Fruit fly (Drosophila melanogaster) whole organism, embryonic: ENCODE measurements around the gene CG11891.

Experiments used
- Bteb2 ChIP-seq: fragments of 200-800 bp; sonication (Bioruptor generic); optimal IDR thresholded peaks from 2 replicates; lab custom pipeline; 2016; ENCODE audit warnings: missing biosample characterization, missing genetic modification characterization
- CG11696 ChIP-seq: fragments of 200-800 bp; sonication (Bioruptor generic); IDR thresholded peaks from 2 replicates; pipeline ENCODE4 v1.3.6; 2022; ENCODE audit warnings: missing biosample characterization, missing genetic modification characterization
- CG12104 ChIP-seq: fragments of 200-800 bp; sonication (Bioruptor generic); optimal IDR thresholded peaks from 3 replicates; lab custom pipeline; 2016; ENCODE audit warnings: missing biosample characterization, missing genetic modification characterization
- CG12219 ChIP-seq: fragments of 200-800 bp; sonication (Bioruptor generic); optimal IDR thresholded peaks from 3 replicates; lab custom pipeline; 2018; ENCODE audit warnings: missing biosample characterization, mild to moderate bottlenecking, missing genetic modification characterization
- CG13123 ChIP-seq: fragments of 200-800 bp; sonication (Bioruptor generic); optimal IDR thresholded peaks from 2 replicates; lab custom pipeline; 2016; ENCODE audit warnings: missing biosample characterization, missing genetic modification characterization
- CG14014 ChIP-seq: fragments of 200-800 bp; sonication (Bioruptor generic); IDR thresholded peaks from 2 replicates; pipeline ENCODE4 v1.3.6; 2022; ENCODE audit warnings: missing biosample characterization, missing genetic modification characterization
- CG14050 ChIP-seq: fragments of 200-800 bp; sonication (Bioruptor generic); IDR thresholded peaks from 3 replicates; pipeline ENCODE4 v1.3.6; 2022; ENCODE audit warnings: missing biosample characterization, missing genetic modification characterization
- CG15269 ChIP-seq: fragments of 200-800 bp; sonication (Bioruptor generic); optimal IDR thresholded peaks from 2 replicates; lab custom pipeline; 2018; ENCODE audit warnings: missing biosample characterization, mild to moderate bottlenecking, missing genetic modification characterization, moderate library complexity
- CG17612 ChIP-seq: fragments of 200-800 bp; sonication (Bioruptor generic); IDR thresholded peaks from 2 replicates; pipeline ENCODE4 v1.3.6; 2022; ENCODE audit warnings: missing biosample characterization, missing genetic modification characterization
- CG18619 ChIP-seq: fragments of 200-800 bp; sonication (Bioruptor generic); optimal IDR thresholded peaks from 3 replicates; lab custom pipeline; 2017; ENCODE audit warnings: missing biosample characterization, mild to moderate bottlenecking, missing genetic modification characterization
- CG18764 ChIP-seq: fragments of 200-800 bp; sonication (Bioruptor generic); optimal IDR thresholded peaks from 3 replicates; lab custom pipeline; 2016; ENCODE audit warnings: missing biosample characterization, missing genetic modification characterization
- CG30403 ChIP-seq: fragments of 200-800 bp; sonication (Bioruptor generic); optimal IDR thresholded peaks from 3 replicates; lab custom pipeline; 2016; ENCODE audit warnings: missing biosample characterization, missing genetic modification characterization
- CG3838 ChIP-seq: fragments of 200-800 bp; sonication (Bioruptor generic); optimal IDR thresholded peaks from 3 replicates; lab custom pipeline; 2016; ENCODE audit warnings: missing biosample characterization, missing genetic modification characterization
- CG4328 ChIP-seq: fragments of 200-800 bp; sonication (Bioruptor generic); optimal IDR thresholded peaks from 3 replicates; lab custom pipeline; 2017; ENCODE audit warnings: missing biosample characterization, missing genetic modification reagents, missing genetic modification characterization
- CG4360 ChIP-seq: fragments of 200-800 bp; sonication (Bioruptor generic); IDR thresholded peaks from 2 replicates; pipeline ENCODE4 v1.3.6; 2022; ENCODE audit warnings: missing biosample characterization, missing genetic modification characterization
- CG4617 ChIP-seq: fragments of 200-800 bp; sonication (Bioruptor generic); optimal IDR thresholded peaks from 3 replicates; lab custom pipeline; 2016; ENCODE audit warnings: missing biosample characterization, missing genetic modification characterization, borderline replicate concordance
- CG4730 ChIP-seq: fragments of 200-800 bp; sonication (Bioruptor generic); IDR thresholded peaks from 2 replicates; pipeline ENCODE4 v1.3.6; 2022; ENCODE audit warnings: missing biosample characterization, missing genetic modification characterization
- CG6254 ChIP-seq: fragments of 200-800 bp; sonication (Bioruptor generic); optimal IDR thresholded peaks from 3 replicates; lab custom pipeline; 2017; ENCODE audit warnings: mild to moderate bottlenecking, missing biosample characterization, missing genetic modification reagents, missing genetic modification characterization
- CG6272 ChIP-seq: fragments of 200-800 bp; sonication (Bioruptor generic); IDR thresholded peaks from 2 replicates; pipeline ENCODE4 v1.3.6; 2022; ENCODE audit warnings: missing biosample characterization, missing genetic modification characterization
- CG6854 ChIP-seq: fragments of 200-800 bp; sonication (Bioruptor generic); optimal IDR thresholded peaks from 3 replicates; lab custom pipeline; 2017; ENCODE audit warnings: missing biosample characterization, mild to moderate bottlenecking, missing genetic modification characterization
- CG7357 ChIP-seq: fragments of 200-800 bp; sonication (Bioruptor generic); IDR thresholded peaks from 3 replicates; pipeline ENCODE4 v1.3.6; 2022; ENCODE audit warnings: missing biosample characterization, missing genetic modification characterization
- CG7786 ChIP-seq: fragments of 200-800 bp; sonication (Bioruptor generic); optimal IDR thresholded peaks from 2 replicates; lab custom pipeline; 2016; ENCODE audit warnings: missing biosample characterization, missing genetic modification characterization
- CG8281 ChIP-seq: fragments of 200-800 bp; sonication (Bioruptor generic); optimal IDR thresholded peaks from 2 replicates; lab custom pipeline; 2018; ENCODE audit warnings: missing biosample characterization, mild to moderate bottlenecking, missing genetic modification characterization, moderate library complexity
- Dp ChIP-seq: fragments of 200-800 bp; sonication (Bioruptor generic); optimal IDR thresholded peaks from 2 replicates; lab custom pipeline; 2018; ENCODE audit warnings: missing biosample characterization, mild to moderate bottlenecking, missing genetic modification characterization, moderate library complexity
- HLHmδ ChIP-seq: fragments of 200-800 bp; sonication (Bioruptor generic); optimal IDR thresholded peaks from 2 replicates; lab custom pipeline; 2018; ENCODE audit warnings: missing biosample characterization, mild to moderate bottlenecking, missing genetic modification characterization, moderate library complexity
- Hey ChIP-seq: fragments of 200-800 bp; sonication (Bioruptor generic); optimal IDR thresholded peaks from 3 replicates; lab custom pipeline; 2018; ENCODE audit warnings: missing biosample characterization, mild to moderate bottlenecking, missing genetic modification characterization
- Hr3 ChIP-seq: fragments of 200-800 bp; sonication (Bioruptor generic); optimal IDR thresholded peaks from 3 replicates; lab custom pipeline; 2016; ENCODE audit warnings: missing biosample characterization, missing genetic modification characterization
- Hr39 ChIP-seq: fragments of >200 bp; optimal IDR thresholded peaks from 2 replicates; lab custom pipeline; 2017
- Hr51 ChIP-seq, 2 experiments: fragments of 200-800 bp; sonication (Bioruptor generic); optimal IDR thresholded peaks; 2 replicates in 1 of 2; 3 replicates in 1 of 2; lab custom pipeline; 2016 to 2018; ENCODE audit warnings: missing biosample characterization in 2 of 2, missing genetic modification characterization in 2 of 2, mild to moderate bottlenecking in 1 of 2, moderate library complexity in 1 of 2
- Neu2 ChIP-seq: fragments of 200-800 bp; sonication (Bioruptor generic); optimal IDR thresholded peaks from 3 replicates; lab custom pipeline; 2016; ENCODE audit warnings: missing biosample characterization, missing genetic modification characterization, borderline replicate concordance
- Opbp ChIP-seq: fragments of 200-800 bp; sonication (Bioruptor generic); IDR thresholded peaks from 3 replicates; pipeline ENCODE4 v1.3.6; 2022; ENCODE audit warnings: missing biosample characterization, missing genetic modification characterization; ENCODE audit not compliant: partially characterized antibody
- Stat92E ChIP-seq, 3 experiments: fragments of >200 bp in 2 of 3; fragments of 200-800 bp in 1 of 3; sonication (Bioruptor generic) in 1 of 3; optimal IDR thresholded peaks; 2 replicates each; lab custom pipeline; 2017 to 2019; ENCODE audit warnings: missing biosample characterization in 3 of 3, missing genetic modification characterization in 3 of 3, mild to moderate bottlenecking in 1 of 3, moderate library complexity in 1 of 3
- YL-1 ChIP-seq: fragments of 200-800 bp; sonication (Bioruptor generic); optimal IDR thresholded peaks from 3 replicates; lab custom pipeline; 2017; ENCODE audit warnings: missing biosample characterization, mild to moderate bottlenecking, missing genetic modification characterization
- br ChIP-seq: fragments of >200 bp; optimal IDR thresholded peaks from 2 replicates; lab custom pipeline; 2017
- en ChIP-seq: fragments of 200-800 bp; sonication (Bioruptor generic); optimal IDR thresholded peaks from 2 replicates; lab custom pipeline; 2016; ENCODE audit warnings: missing biosample characterization, missing genetic modification characterization
- ewg ChIP-seq: fragments of 200-800 bp; sonication (Bioruptor generic); optimal IDR thresholded peaks from 3 replicates; lab custom pipeline; 2017; ENCODE audit warnings: mild to moderate bottlenecking, missing biosample characterization, missing genetic modification reagents, missing genetic modification characterization
- fd96Cb ChIP-seq: fragments of 200-800 bp; sonication (Bioruptor generic); optimal IDR thresholded peaks from 2 replicates; lab custom pipeline; 2018; ENCODE audit warnings: missing biosample characterization, mild to moderate bottlenecking, missing genetic modification characterization, moderate library complexity
- hkb ChIP-seq, 2 experiments: fragments of 200-800 bp in 1 of 2; fragments of >200 bp in 1 of 2; sonication (Bioruptor generic) in 1 of 2; IDR thresholded peaks in 1 of 2; optimal IDR thresholded peaks in 1 of 2; 2 replicates each; pipeline versions ENCODE4 v1.3.6 to Lab custom; 2017 to 2022; ENCODE audit warnings: missing biosample characterization in 1 of 2, missing genetic modification characterization in 1 of 2
- jigr1 ChIP-seq: fragments of 200-800 bp; sonication (Bioruptor generic); IDR thresholded peaks from 3 replicates; pipeline ENCODE4 v1.3.6; 2022; ENCODE audit warnings: missing biosample characterization, missing genetic modification characterization
- lab ChIP-seq: fragments of 200-800 bp; sonication (Bioruptor generic); optimal IDR thresholded peaks from 3 replicates; lab custom pipeline; 2017; ENCODE audit warnings: missing biosample characterization, missing genetic modification characterization, mild to moderate bottlenecking, moderate library complexity, missing genetic modification reagents
- nerfin-2 ChIP-seq: fragments of 200-800 bp; sonication (Bioruptor generic); IDR thresholded peaks from 2 replicates; pipeline ENCODE4 v1.3.6; 2022; ENCODE audit warnings: missing biosample characterization, missing genetic modification characterization; ENCODE audit not compliant: partially characterized antibody
- pb ChIP-seq: fragments of 200-800 bp; sonication (Bioruptor generic); optimal IDR thresholded peaks from 3 replicates; lab custom pipeline; 2016; ENCODE audit warnings: missing biosample characterization, missing genetic modification characterization
- pho ChIP-seq: fragments of 200-800 bp; sonication (Bioruptor generic); optimal IDR thresholded peaks from 2 replicates; lab custom pipeline; 2016; ENCODE audit warnings: missing biosample characterization, missing genetic modification characterization
- row ChIP-seq: fragments of 200-800 bp; sonication (Bioruptor generic); IDR thresholded peaks from 3 replicates; pipeline ENCODE4 v1.3.6; 2022; ENCODE audit warnings: missing biosample characterization, missing genetic modification characterization
- run ChIP-seq: fragments of 200-800 bp; sonication (Bioruptor generic); optimal IDR thresholded peaks from 3 replicates; lab custom pipeline; 2018; ENCODE audit warnings: missing biosample characterization, mild to moderate bottlenecking, missing genetic modification characterization
- so ChIP-seq: fragments of 200-800 bp; sonication (Bioruptor generic); IDR thresholded peaks from 3 replicates; pipeline ENCODE4 v1.3.6; 2022; ENCODE audit warnings: missing biosample characterization, missing genetic modification characterization
- stwl ChIP-seq: fragments of 200-800 bp; sonication (Bioruptor generic); optimal IDR thresholded peaks from 3 replicates; lab custom pipeline; 2018; ENCODE audit warnings: missing biosample characterization, mild to moderate bottlenecking, missing genetic modification characterization, moderate library complexity
- sug ChIP-seq: fragments of 200-800 bp; optimal IDR thresholded peaks from 2 replicates; lab custom pipeline; 2019; ENCODE audit warnings: missing biosample characterization, mild to moderate bottlenecking, missing genetic modification characterization, moderate library complexity
- vfl ChIP-seq: fragments of 200-800 bp; sonication (Bioruptor generic); optimal IDR thresholded peaks from 2 replicates; lab custom pipeline; 2016; ENCODE audit warnings: missing biosample characterization, missing genetic modification characterization
- vnd ChIP-seq: fragments of 200-800 bp; sonication (Bioruptor generic); IDR thresholded peaks from 3 replicates; pipeline ENCODE4 v1.3.6; 2022; ENCODE audit warnings: missing biosample characterization, missing genetic modification characterization; ENCODE audit not compliant: partially characterized antibody

CG11891 gene

dm6 chr3R:25247379-25247869 lies 22.6 kb upstream of the CG11891 start, which contains the start of the genes RpS27 and Nup37 (continued):
- TF ChIP-seq sug = peak; percentile 97
- TF ChIP-seq CG4730 (GFP tag; lab: Robert Waterston, UW) = peak; percentile 94
- peak; percentile 98 for TF ChIP-seq vfl (GFP tag; lab: Kevin White, UChicago)
- peak; percentile 99 for TF ChIP-seq CG4617 (GFP tag; lab: Kevin White, UChicago)
- peak; percentile 99 for TF ChIP-seq CG18619 (GFP tag; lab: Kevin White, UChicago)
- no peak for TF ChIP-seq nerfin-2
- peak; percentile 96 for TF ChIP-seq CG30403 (GFP tag; lab: Kevin White, UChicago)
- TF ChIP-seq CG11696 (GFP tag; lab: Robert Waterston, UW) = peak; percentile 84
- TF ChIP-seq CG6254 (GFP tag; lab: Kevin White, UChicago) = peak; percentile 89
- peak; percentile 100 for TF ChIP-seq Opbp (GFP tag; lab: Robert Waterston, UW)
- peak; percentile 100 for TF ChIP-seq HLHmδ (GFP tag; lab: Kevin White, UChicago)
- TF ChIP-seq CG6854 (GFP tag; lab: Kevin White, UChicago) = peak; percentile 97
- TF ChIP-seq vnd = no peak
- TF ChIP-seq row (GFP tag; lab: Robert Waterston, UW) = peak; percentile 86
- TF ChIP-seq CG4360 (GFP tag; lab: Robert Waterston, UW) = peak; percentile 67
- TF ChIP-seq jigr1 (GFP tag; lab: Robert Waterston, UW) = peak; percentile 72; the same call in 1 of the 3 replicates
- TF ChIP-seq Hr51 (GFP tag; optimal IDR thresholded peaks at IDR 0.05; lab: Kevin White, UChicago) = peak; percentile 92 to 99
- TF ChIP-seq fd96Cb (tag; lab: Kevin White, UChicago) = peak; percentile 91
- TF ChIP-seq CG14050 (GFP tag; lab: Robert Waterston, UW) = peak; percentile 93
- peak; percentile 95 for TF ChIP-seq ewg
- TF ChIP-seq CG14014 = peak; percentile 95
- no peak for TF ChIP-seq hkb (optimal IDR thresholded peaks at IDR 0.05; lab: Kevin White, UChicago)
- peak; percentile 94 for TF ChIP-seq hkb (GFP tag; IDR thresholded peaks at IDR 0.05; lab: Robert Waterston, UW)
- peak; percentile 95 for TF ChIP-seq CG12219
- TF ChIP-seq lab = peak; percentile 99
- TF ChIP-seq CG7357 (GFP tag; lab: Robert Waterston, UW) = peak; percentile 73
- no peak for TF ChIP-seq Hr39
- TF ChIP-seq CG7786 (GFP tag; lab: Kevin White, UChicago) = peak; percentile 98
- peak; percentile 99 for TF ChIP-seq CG4328 (GFP tag; lab: Kevin White, UChicago)
- TF ChIP-seq CG3838 (GFP tag; lab: Kevin White, UChicago) = peak; percentile 98
- peak; percentile 100 for TF ChIP-seq YL-1 (GFP tag; lab: Kevin White, UChicago)
- TF ChIP-seq CG6272 (GFP tag; lab: Robert Waterston, UW) = peak; percentile 91
- peak; percentile 99 for TF ChIP-seq CG12104 (GFP tag; lab: Kevin White, UChicago)
- peak; percentile 96 for TF ChIP-seq Hr3 (GFP tag; lab: Kevin White, UChicago)
- peak; percentile 93 for TF ChIP-seq Neu2
- TF ChIP-seq CG8281 (tag; lab: Kevin White, UChicago) = peak; percentile 87
- peak; percentile 95 for TF ChIP-seq stwl (tag; lab: Kevin White, UChicago)
- TF ChIP-seq Dp (GFP tag; lab: Kevin White, UChicago) = peak; percentile 77
- TF ChIP-seq br (lab: Kevin White, UChicago) = no peak
- TF ChIP-seq CG13123 = peak; percentile 100
- TF ChIP-seq Stat92E (GFP tag; optimal IDR thresholded peaks at IDR 0.05; lab: Kevin White, UChicago) = peak in 1 of 3 experiments; percentile 82
- peak; percentile 94 for TF ChIP-seq CG15269 (tag; lab: Kevin White, UChicago)
- peak; percentile 97 for TF ChIP-seq Bteb2 (GFP tag; lab: Kevin White, UChicago)
- peak; percentile 90 for TF ChIP-seq run (tag; lab: Kevin White, UChicago)
- TF ChIP-seq pb = peak; percentile 99
- TF ChIP-seq so (GFP tag; lab: Robert Waterston, UW) = peak; percentile 95
- TF ChIP-seq en (GFP tag; lab: Kevin White, UChicago) = peak; percentile 98
- peak; percentile 98 for TF ChIP-seq CG18764 (GFP tag; lab: Kevin White, UChicago)
- peak; percentile 99 for TF ChIP-seq Hey (tag; lab: Kevin White, UChicago)
- TF ChIP-seq pho = peak; percentile 99
- peak; percentile 93 for TF ChIP-seq CG17612
